Worm (Caenorhabditis elegans) whole organism, L3 larva: ENCODE data around the gene K07E8.6.

ENCODE experiments used
- aly-2 ChIP-seq: fragments of 150-350 bp; optimal IDR thresholded peaks from 2 replicates; lab custom pipeline; 2014; ENCODE audit warnings: missing biosample characterization, missing genetic modification characterization
- ceh-16 ChIP-seq: sonication (generic microtip); optimal IDR thresholded peaks from 2 replicates; lab custom pipeline; 2017; ENCODE audit warnings: missing biosample characterization, missing genetic modification characterization
- ceh-28 ChIP-seq: fragments of 150-350 bp; optimal IDR thresholded peaks from 2 replicates; lab custom pipeline; 2014; ENCODE audit warnings: missing biosample characterization, missing genetic modification reagents, missing genetic modification characterization
- daf-12 ChIP-seq: fragments of 150-350 bp; optimal IDR thresholded peaks from 2 replicates; lab custom pipeline; 2014; ENCODE audit warnings: missing biosample characterization, missing genetic modification reagents, missing genetic modification characterization
- elt-3 ChIP-seq, 3 experiments: fragments of 150-350 bp in 1 of 3; sonication (generic microtip) in 2 of 3; optimal IDR thresholded peaks; 2 replicates in 2 of 3; 4 replicates in 1 of 3; lab custom pipeline; 2014 to 2017; ENCODE audit warnings: missing biosample characterization in 3 of 3, missing genetic modification characterization in 3 of 3
- lin-15B ChIP-seq: fragments of 150-350 bp; optimal IDR thresholded peaks from 2 replicates; lab custom pipeline; 2014; ENCODE audit warnings: missing biosample characterization, missing genetic modification characterization
- lin-39 ChIP-seq: fragments of 150-350 bp; optimal IDR thresholded peaks from 2 replicates; lab custom pipeline; 2018; ENCODE audit warnings: missing biosample characterization, missing genetic modification reagents, missing genetic modification characterization
- nhr-77 ChIP-seq: fragments of 150-350 bp; optimal IDR thresholded peaks from 2 replicates; lab custom pipeline; 2014; ENCODE audit warnings: missing biosample characterization, missing genetic modification characterization
- pqm-1 ChIP-seq: fragments of 150-350 bp; optimal IDR thresholded peaks from 2 replicates; lab custom pipeline; 2017; ENCODE audit warnings: missing biosample characterization, missing genetic modification characterization, inconsistent platforms
- sea-2 ChIP-seq: fragments of 150-350 bp; sonication (generic microtip); optimal IDR thresholded peaks from 4 replicates; lab custom pipeline; 2014; ENCODE audit warnings: missing biosample characterization, missing genetic modification reagents, missing genetic modification characterization
- ztf-11 ChIP-seq: fragments of 150-350 bp; optimal IDR thresholded peaks from 2 replicates; lab custom pipeline; 2014; ENCODE audit warnings: missing biosample characterization, missing genetic modification characterization

- TF ChIP-seq aly-2 (tag; lab: Kevin White, UChicago) (no peak), nhr-77 (tag; lab: Kevin White, UChicago) (no peak), sea-2 (GFP tag; lab: Kevin White, UChicago) (no peak), elt-3 (tag; optimal IDR thresholded peaks at IDR 0.05; lab: Kevin White, UChicago) (no peak), lin-39 (no peak), ceh-16 (tag; lab: Kevin White, UChicago) (no peak), ceh-28 (tag; lab: Kevin White, UChicago) (no peak), ztf-11 (tag; lab: Kevin White, UChicago) (no peak), daf-12 (tag; lab: Kevin White, UChicago) (no peak), lin-15B (tag; lab: Kevin White, UChicago) (no peak), pqm-1 (tag; lab: Kevin White, UChicago) (no peak)
Measured at ce11 chrII:650321-651005, 11.1 kb upstream of the K07E8.6 start, which contains the start of the genes K07E8.7 and frpr-14.
